Fruit fly (Drosophila melanogaster) whole organism, embryonic: ENCODE results near the gene CG34296.

Experiments
- Antp ChIP-seq: fragments of 200-800 bp; sonication (Bioruptor generic); optimal IDR thresholded peaks from 3 replicates; lab custom pipeline; 2016; ENCODE audit warnings: missing biosample characterization, missing genetic modification characterization
- Bdp1 ChIP-seq: fragments of 200-800 bp; sonication (Bioruptor generic); optimal IDR thresholded peaks from 3 replicates; lab custom pipeline; 2016; ENCODE audit warnings: missing biosample characterization, missing genetic modification characterization
- CG10321 ChIP-seq: fragments of 200-800 bp; sonication (Bioruptor generic); IDR thresholded peaks from 2 replicates; pipeline ENCODE4 v1.3.6; 2022; ENCODE audit warnings: missing biosample characterization, missing genetic modification characterization
- CG11398 ChIP-seq: fragments of 200-800 bp; sonication (Bioruptor generic); optimal IDR thresholded peaks from 2 replicates; lab custom pipeline; 2016; ENCODE audit warnings: missing biosample characterization, missing genetic modification characterization
- CG13287 ChIP-seq: fragments of 200-800 bp; sonication (Bioruptor generic); IDR thresholded peaks from 2 replicates; pipeline ENCODE4 v1.3.6; 2022; ENCODE audit warnings: missing biosample characterization, missing genetic modification characterization; ENCODE audit not compliant: partially characterized antibody
- CG13775 ChIP-seq: fragments of 200-800 bp; sonication (Bioruptor generic); optimal IDR thresholded peaks from 3 replicates; lab custom pipeline; 2017; ENCODE audit warnings: missing biosample characterization, mild to moderate bottlenecking, missing genetic modification characterization
- CG14050 ChIP-seq: fragments of 200-800 bp; sonication (Bioruptor generic); IDR thresholded peaks from 3 replicates; pipeline ENCODE4 v1.3.6; 2022; ENCODE audit warnings: missing biosample characterization, missing genetic modification characterization
- CG15479 ChIP-seq: fragments of 200-800 bp; sonication (Bioruptor generic); optimal IDR thresholded peaks from 3 replicates; lab custom pipeline; 2019; ENCODE audit warnings: missing biosample characterization, mild to moderate bottlenecking, missing genetic modification characterization, moderate library complexity
- CG16815 ChIP-seq: fragments of 200-800 bp; sonication (Bioruptor generic); optimal IDR thresholded peaks from 3 replicates; lab custom pipeline; 2017; ENCODE audit warnings: missing biosample characterization, mild to moderate bottlenecking, missing genetic modification characterization
- CG17829 ChIP-seq: fragments of 200-800 bp; optimal IDR thresholded peaks from 2 replicates; lab custom pipeline; 2019; ENCODE audit warnings: missing biosample characterization, mild to moderate bottlenecking, missing genetic modification characterization, moderate library complexity
- CG18619 ChIP-seq: fragments of 200-800 bp; sonication (Bioruptor generic); optimal IDR thresholded peaks from 3 replicates; lab custom pipeline; 2017; ENCODE audit warnings: missing biosample characterization, mild to moderate bottlenecking, missing genetic modification characterization
- CG18764 ChIP-seq: fragments of 200-800 bp; sonication (Bioruptor generic); optimal IDR thresholded peaks from 3 replicates; lab custom pipeline; 2016; ENCODE audit warnings: missing biosample characterization, missing genetic modification characterization
- CG2116 ChIP-seq: fragments of 200-800 bp; sonication (Bioruptor generic); optimal IDR thresholded peaks from 3 replicates; lab custom pipeline; 2018; ENCODE audit warnings: missing biosample characterization, mild to moderate bottlenecking, missing genetic modification characterization
- CG2889 ChIP-seq: fragments of 200-800 bp; sonication (Bioruptor generic); IDR thresholded peaks from 3 replicates; pipeline ENCODE4 v1.3.6; 2022; ENCODE audit warnings: missing biosample characterization, missing genetic modification characterization
- CG31365 ChIP-seq: fragments of 200-800 bp; sonication (Bioruptor generic); optimal IDR thresholded peaks from 2 replicates; lab custom pipeline; 2018; ENCODE audit warnings: missing biosample characterization, mild to moderate bottlenecking, missing genetic modification characterization
- CG3407 ChIP-seq: fragments of 200-800 bp; sonication (Bioruptor generic); optimal IDR thresholded peaks from 2 replicates; lab custom pipeline; 2018; ENCODE audit warnings: missing biosample characterization, mild to moderate bottlenecking, missing genetic modification characterization
- CG4360 ChIP-seq: fragments of 200-800 bp; sonication (Bioruptor generic); IDR thresholded peaks from 2 replicates; pipeline ENCODE4 v1.3.6; 2022; ENCODE audit warnings: missing biosample characterization, missing genetic modification characterization
- CG4617 ChIP-seq: fragments of 200-800 bp; sonication (Bioruptor generic); optimal IDR thresholded peaks from 3 replicates; lab custom pipeline; 2016; ENCODE audit warnings: missing biosample characterization, missing genetic modification characterization, borderline replicate concordance
- CG8290 ChIP-seq, 3 experiments: fragments of 200-800 bp; sonication (Bioruptor generic); optimal IDR thresholded peaks; 2 replicates each; lab custom pipeline; 2016 to 2019; ENCODE audit warnings: missing biosample characterization in 3 of 3, missing genetic modification characterization in 3 of 3, mild to moderate bottlenecking in 2 of 3, moderate library complexity in 1 of 3
- CG8478 ChIP-seq: fragments of >200 bp; optimal IDR thresholded peaks from 2 replicates; lab custom pipeline; 2018
- CG9727 ChIP-seq: fragments of 200-800 bp; sonication (Bioruptor generic); optimal IDR thresholded peaks from 3 replicates; lab custom pipeline; 2017; ENCODE audit warnings: missing biosample characterization, mild to moderate bottlenecking, missing genetic modification characterization
- CG9817 ChIP-seq: fragments of 200-800 bp; sonication (Bioruptor generic); optimal IDR thresholded peaks from 2 replicates; lab custom pipeline; 2018; ENCODE audit warnings: missing biosample characterization, mild to moderate bottlenecking, missing genetic modification characterization, moderate library complexity
- Fer1 ChIP-seq: fragments of 200-800 bp; sonication (Bioruptor generic); optimal IDR thresholded peaks from 2 replicates; lab custom pipeline; 2017; ENCODE audit warnings: missing biosample characterization, mild to moderate bottlenecking, missing genetic modification characterization
- MESR4 ChIP-seq: fragments of 200-800 bp; sonication (Bioruptor generic); optimal IDR thresholded peaks from 2 replicates; lab custom pipeline; 2018; ENCODE audit warnings: missing biosample characterization, mild to moderate bottlenecking, missing genetic modification characterization, moderate library complexity
- Med ChIP-seq: fragments of 200-800 bp; sonication (Bioruptor generic); peaks from one replicate; lab custom pipeline; 2016; ENCODE audit warnings: missing biosample characterization, missing genetic modification characterization, mild to moderate bottlenecking, inconsistent platforms, moderate library complexity
- Mrtf ChIP-seq: fragments of 200-800 bp; sonication (Bioruptor generic); IDR thresholded peaks from 3 replicates; pipeline ENCODE4 v1.3.6; 2022; ENCODE audit warnings: missing biosample characterization, missing genetic modification characterization
- Nf-YB ChIP-seq: fragments of 200-800 bp; sonication (Bioruptor generic); optimal IDR thresholded peaks from 3 replicates; lab custom pipeline; 2019; ENCODE audit warnings: missing biosample characterization, mild to moderate bottlenecking, missing genetic modification characterization, moderate library complexity
- Rfx ChIP-seq: fragments of 200-800 bp; sonication (Bioruptor generic); IDR thresholded peaks from 2 replicates; pipeline ENCODE4 v1.3.6; 2022; ENCODE audit warnings: missing biosample characterization, missing genetic modification characterization
- Sox102F ChIP-seq: fragments of 200-800 bp; sonication (Bioruptor generic); optimal IDR thresholded peaks from 2 replicates; lab custom pipeline; 2018; ENCODE audit warnings: missing biosample characterization, mild to moderate bottlenecking, missing genetic modification characterization, moderate library complexity
- Sry-β ChIP-seq: fragments of 200-800 bp; sonication (Bioruptor generic); optimal IDR thresholded peaks from 2 replicates; lab custom pipeline; 2018; ENCODE audit warnings: missing biosample characterization, mild to moderate bottlenecking, missing genetic modification characterization, moderate library complexity
- Vsx1 ChIP-seq: fragments of 200-800 bp; sonication (Bioruptor generic); optimal IDR thresholded peaks from 2 replicates; lab custom pipeline; 2017; ENCODE audit warnings: missing biosample characterization, mild to moderate bottlenecking, missing genetic modification characterization, missing genetic modification reagents
- Xrp1 ChIP-seq: fragments of 200-800 bp; sonication (Bioruptor generic); IDR thresholded peaks from 2 replicates; pipeline ENCODE4 v1.3.6; 2022; ENCODE audit warnings: missing biosample characterization, missing genetic modification characterization
- bsh ChIP-seq, 2 experiments: fragments of 200-800 bp; sonication (Bioruptor generic); optimal IDR thresholded peaks; 2 replicates each; lab custom pipeline; 2017 to 2018; ENCODE audit warnings: mild to moderate bottlenecking in 2 of 2, missing biosample characterization in 2 of 2, missing genetic modification characterization in 2 of 2, moderate library complexity in 1 of 2
- cg ChIP-seq: fragments of 200-800 bp; sonication (Bioruptor generic); optimal IDR thresholded peaks from 3 replicates; lab custom pipeline; 2019; ENCODE audit warnings: missing biosample characterization, mild to moderate bottlenecking, missing genetic modification characterization, moderate library complexity
- fd64A ChIP-seq: fragments of 200-800 bp; sonication (Bioruptor generic); optimal IDR thresholded peaks from 3 replicates; lab custom pipeline; 2018; ENCODE audit warnings: missing biosample characterization, mild to moderate bottlenecking, missing genetic modification characterization
- gem ChIP-seq: fragments of 200-800 bp; sonication (Bioruptor generic); optimal IDR thresholded peaks from 2 replicates; lab custom pipeline; 2019; ENCODE audit warnings: missing biosample characterization, mild to moderate bottlenecking, missing genetic modification characterization, moderate library complexity
- grau ChIP-seq: fragments of 200-800 bp; optimal IDR thresholded peaks from 3 replicates; lab custom pipeline; 2019; ENCODE audit warnings: missing biosample characterization, mild to moderate bottlenecking, missing genetic modification characterization, moderate library complexity
- gsb ChIP-seq: fragments of 200-800 bp; sonication (Bioruptor generic); IDR thresholded peaks from 2 replicates; pipeline ENCODE4 v1.3.6; 2022; ENCODE audit warnings: missing biosample characterization, missing genetic modification characterization
- lov ChIP-seq, 2 experiments: fragments of 200-800 bp in 1 of 2; fragments of >200 bp in 1 of 2; sonication (Bioruptor generic) in 1 of 2; IDR thresholded peaks in 1 of 2; optimal IDR thresholded peaks in 1 of 2; 2 replicates in 1 of 2; 3 replicates in 1 of 2; pipeline versions ENCODE4 v1.3.6 to Lab custom; 2017 to 2022; ENCODE audit warnings: missing biosample characterization in 1 of 2, missing genetic modification characterization in 1 of 2
- prd ChIP-seq, 3 experiments: fragments of >200 bp in 2 of 3; fragments of 200-800 bp in 1 of 3; sonication (Bioruptor generic) in 1 of 3; optimal IDR thresholded peaks in 2 of 3; IDR thresholded peaks in 1 of 3; 2 replicates in 2 of 3; 3 replicates in 1 of 3; pipeline versions ENCODE4 v1.3.6 to Lab custom; 2017 to 2022; ENCODE audit warnings: missing biosample characterization in 1 of 3, missing genetic modification characterization in 1 of 3
- psq ChIP-seq: fragments of 200-800 bp; sonication (Bioruptor generic); optimal IDR thresholded peaks from 2 replicates; lab custom pipeline; 2017; ENCODE audit warnings: missing biosample characterization, missing genetic modification characterization
- slou ChIP-seq: fragments of 200-800 bp; sonication (Bioruptor generic); optimal IDR thresholded peaks from 3 replicates; lab custom pipeline; 2016; ENCODE audit warnings: missing biosample characterization, missing genetic modification characterization
- sob ChIP-seq: fragments of 200-800 bp; sonication (Bioruptor generic); IDR thresholded peaks from 2 replicates; pipeline ENCODE4 v1.3.6; 2022; ENCODE audit warnings: missing biosample characterization, missing genetic modification characterization
- tin ChIP-seq: fragments of 200-800 bp; sonication (Bioruptor generic); optimal IDR thresholded peaks from 3 replicates; lab custom pipeline; 2016; ENCODE audit warnings: missing biosample characterization, missing genetic modification characterization
- tio ChIP-seq: fragments of 200-800 bp; sonication (Bioruptor generic); optimal IDR thresholded peaks from 2 replicates; lab custom pipeline; 2017; ENCODE audit warnings: missing biosample characterization, missing genetic modification characterization, inconsistent platforms
- vfl ChIP-seq: fragments of 200-800 bp; sonication (Bioruptor generic); optimal IDR thresholded peaks from 2 replicates; lab custom pipeline; 2016; ENCODE audit warnings: missing biosample characterization, missing genetic modification characterization
- vvl ChIP-seq: fragments of 200-800 bp; sonication (Bioruptor generic); IDR thresholded peaks from 2 replicates; pipeline ENCODE4 v1.3.6; 2022; ENCODE audit warnings: missing biosample characterization, missing genetic modification characterization
- zf30C ChIP-seq: fragments of 200-800 bp; sonication (Bioruptor generic); optimal IDR thresholded peaks from 3 replicates; lab custom pipeline; 2018; ENCODE audit warnings: missing biosample characterization, mild to moderate bottlenecking, missing genetic modification characterization

CG34296 gene

DNA sequence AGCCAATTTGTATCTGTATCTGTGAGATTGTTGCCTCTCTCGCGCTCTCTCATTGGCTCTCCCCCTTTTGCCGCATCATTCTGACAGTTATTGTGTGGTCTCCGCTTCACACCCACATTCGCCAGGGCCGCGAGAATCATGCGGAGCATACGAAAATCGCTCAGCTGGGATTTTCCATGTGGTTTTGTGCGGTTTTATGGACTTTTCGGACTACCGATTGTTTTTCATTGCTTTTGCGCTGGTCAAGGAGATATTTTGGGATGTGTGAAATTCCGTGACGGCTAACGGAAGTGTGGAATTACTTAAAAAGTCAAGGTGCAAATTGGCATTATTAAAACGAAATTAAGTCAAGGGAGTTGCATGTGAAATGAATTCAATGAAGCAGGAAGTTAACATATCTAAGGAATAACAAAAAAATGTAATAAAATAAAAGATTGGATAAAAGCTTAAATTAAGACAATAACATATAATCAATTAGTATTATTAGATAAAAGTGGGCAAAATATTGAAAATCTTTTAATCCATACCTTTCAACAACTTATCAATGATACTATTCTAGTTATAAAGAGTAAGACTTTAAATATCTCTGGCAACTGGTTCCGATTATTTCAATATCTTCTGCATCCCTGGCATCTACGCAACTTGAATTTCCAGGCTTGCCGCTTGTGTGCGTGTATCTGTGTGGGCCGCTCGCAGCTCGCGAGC, 49.9 kb downstream of the CG34296 start (continued):
- TF ChIP-seq Bdp1 (GFP tag; lab: Kevin White, UChicago) (no peak), Sry-β (peak; percentile 58), CG15479 (GFP tag; lab: Kevin White, UChicago) (no peak), Sox102F (GFP tag; lab: Kevin White, UChicago) (peak; percentile 5), Antp (GFP tag; lab: Kevin White, UChicago) (peak; percentile 8), psq (GFP tag; lab: Kevin White, UChicago) (peak; percentile 89), slou (GFP tag; lab: Kevin White, UChicago) (no peak), Med (GFP tag; lab: Kevin White, UChicago) (peak; percentile 24), CG13775 (GFP tag; lab: Kevin White, UChicago) (peak; percentile 74), CG2116 (GFP tag; lab: Kevin White, UChicago) (no peak), Xrp1 (GFP tag; lab: Robert Waterston, UW) (no peak; the same call in 1 of the 2 replicates), CG31365 (tag; lab: Kevin White, UChicago) (no peak), Nf-YB (GFP tag; lab: Kevin White, UChicago) (no peak), CG3407 (GFP tag; lab: Kevin White, UChicago) (no peak), CG11398 (GFP tag; lab: Kevin White, UChicago) (no peak), CG9727 (GFP tag; lab: Kevin White, UChicago) (peak; percentile 69), CG8290 (GFP tag; optimal IDR thresholded peaks at IDR 0.05; lab: Kevin White, UChicago) (peak; percentile 34), CG8290 (tag; optimal IDR thresholded peaks at IDR 0.05; lab: Kevin White, UChicago) (peak in 1 of 2 experiments; percentile 61), gem (tag; lab: Kevin White, UChicago) (peak; percentile 63), tio (peak; percentile 62), grau (tag; lab: Kevin White, UChicago) (no peak), Fer1 (GFP tag; lab: Kevin White, UChicago) (no peak), CG10321 (GFP tag; lab: Robert Waterston, UW) (no peak), CG8478 (lab: Kevin White, UChicago) (no peak), sob (GFP tag; lab: Robert Waterston, UW) (peak; percentile 54; the same call in 1 of the 2 replicates), cg (GFP tag; lab: Kevin White, UChicago) (no peak), CG18619 (GFP tag; lab: Kevin White, UChicago) (peak; percentile 33), Rfx (GFP tag; lab: Robert Waterston, UW) (peak; percentile 71), CG13287 (GFP tag; lab: Robert Waterston, UW) (no peak), CG2889 (GFP tag; lab: Robert Waterston, UW) (no peak), CG4360 (no peak), prd (optimal IDR thresholded peaks at IDR 0.05; lab: Kevin White, UChicago) (no peak), prd (GFP tag; IDR thresholded peaks at IDR 0.05; lab: Robert Waterston, UW) (peak; percentile 51; the same call in 2 of the 3 replicates), CG18764 (GFP tag; lab: Kevin White, UChicago) (no peak), lov (optimal IDR thresholded peaks at IDR 0.05; lab: Kevin White, UChicago) (no peak), lov (GFP tag; IDR thresholded peaks at IDR 0.05; lab: Robert Waterston, UW) (no peak), CG9817 (peak; percentile 35), Mrtf (GFP tag; lab: Robert Waterston, UW) (0 out of 3 replicates have a peak, but pooled peaks have one; percentile 39), vfl (GFP tag; lab: Kevin White, UChicago) (no peak), CG14050 (no peak), vvl (no peak; the same call in 1 of the 2 replicates), CG16815 (GFP tag; lab: Kevin White, UChicago) (peak; percentile 58), tin (GFP tag; lab: Kevin White, UChicago) (peak; percentile 23), fd64A (no peak), CG4617 (GFP tag; lab: Kevin White, UChicago) (no peak), CG17829 (tag; lab: Kevin White, UChicago) (no peak), MESR4 (GFP tag; lab: Kevin White, UChicago) (no peak), gsb (no peak), bsh (GFP tag; optimal IDR thresholded peaks at IDR 0.05; lab: Kevin White, UChicago) (no peak), zf30C (no peak), Vsx1 (GFP tag; lab: Kevin White, UChicago) (no peak)
